Worm (Caenorhabditis elegans) whole organism, L2 larva: ENCODE data around the gene ptc-1.

Source experiments
- mdl-1 ChIP-seq, 2 experiments: fragments of 150-350 bp in 1 of 2; sonication (generic microtip) in 1 of 2; optimal IDR thresholded peaks; 2 replicates each; lab custom pipeline; 2017; ENCODE audit warnings: missing biosample characterization in 2 of 2, missing genetic modification characterization in 2 of 2
- skn-1 ChIP-seq: sonication (generic microtip); optimal IDR thresholded peaks from 2 replicates; lab custom pipeline; 2017; ENCODE audit warnings: missing biosample characterization, missing genetic modification characterization

DNA sequence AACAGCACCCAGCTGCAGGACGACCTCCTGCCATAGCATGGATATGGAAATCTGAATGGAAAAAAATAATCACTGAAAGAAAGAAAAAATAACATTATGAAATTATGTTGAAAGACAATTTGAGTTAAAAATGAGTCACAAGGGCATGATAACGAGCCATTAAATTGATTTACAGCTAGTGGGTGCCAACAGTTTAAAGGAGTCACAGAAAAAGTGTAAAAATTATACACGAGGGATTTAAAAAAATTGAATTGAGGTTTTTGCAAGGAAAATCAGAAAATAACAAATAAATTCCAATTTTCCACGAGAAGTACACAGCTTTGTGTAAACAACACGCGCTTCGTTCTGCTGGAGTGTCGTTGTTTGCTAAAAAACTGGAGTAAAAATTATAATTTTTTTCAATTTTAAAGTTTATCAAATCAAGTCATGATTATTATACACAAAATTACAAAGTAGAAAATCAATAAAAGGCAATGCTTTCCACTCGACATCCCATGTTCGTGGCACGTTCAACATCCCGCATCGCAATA lies 19.1 kb upstream of the ptc-1 start, which contains the start of gene T01H3.3:
- no peak for TF ChIP-seq skn-1 (tag; lab: Kevin White, UChicago)
- TF ChIP-seq mdl-1 (tag; optimal IDR thresholded peaks at IDR 0.05; lab: Kevin White, UChicago), result no peak
